Fruit fly (Drosophila melanogaster) whole organism, larva: Measurements from ENCODE around the gene Edem1.

ENCODE experiments used
- noc ChIP-seq: fragments of 200-800 bp; sonication (Bioruptor generic); optimal IDR thresholded peaks from 3 replicates; lab custom pipeline; 2019; ENCODE audit warnings: missing biosample characterization, mild to moderate bottlenecking, missing genetic modification characterization, moderate library complexity

Gene Edem1

dm6 chrX:1908757-1909156 lies at the start of gene Edem1, which contains the start of gene Rbcn-3B:
TSS of gene Edem1 (minus strand) at chrX:1908827.
TSS of gene Rbcn-3B (plus strand) at chrX:1908920.
- TF ChIP-seq noc (tag; lab: Kevin White, UChicago): no peak

- TF ChIP-seq noc (tag; lab: Kevin White, UChicago): no peak
Observed at dm6 chrX:1952898-1953297, 44.3 kb upstream of the Edem1 start.

dm6 chrX:1951391-1952066 lies 42.9 kb upstream of the Edem1 start:
- peak; percentile 90 for TF ChIP-seq noc (tag; lab: Kevin White, UChicago)

dm6 chrX:1950311-1950710 lies 41.7 kb upstream of the Edem1 start:
- TF ChIP-seq noc (tag; lab: Kevin White, UChicago): peak; percentile 35

- no peak for TF ChIP-seq noc (tag; lab: Kevin White, UChicago)
Observed at dm6 chrX:1949598-1949997, 41.0 kb upstream of the Edem1 start.

- peak; percentile 98 for TF ChIP-seq noc (tag; lab: Kevin White, UChicago)
Observed at dm6 chrX:1948508-1949065, 40.0 kb upstream of the Edem1 start.

dm6 chrX:1947900-1948374 lies 39.3 kb upstream of the Edem1 start:
- TF ChIP-seq noc (tag; lab: Kevin White, UChicago): no peak

- TF ChIP-seq noc (tag; lab: Kevin White, UChicago): peak; percentile 89
Observed at dm6 chrX:1947178-1947872, 38.7 kb upstream of the Edem1 start.

dm6 chrX:1945241-1945640 lies 36.6 kb upstream of the Edem1 start:
- TF ChIP-seq noc (tag; lab: Kevin White, UChicago): no peak

- TF ChIP-seq noc (tag; lab: Kevin White, UChicago): no peak
Observed at dm6 chrX:1944245-1945114, 35.9 kb upstream of the Edem1 start.

- peak; percentile 91 for TF ChIP-seq noc (tag; lab: Kevin White, UChicago)
Observed at dm6 chrX:1943337-1944244, 35.0 kb upstream of the Edem1 start.

dm6 chrX:1941669-1942092 lies 33.1 kb upstream of the Edem1 start, which contains the start of gene Hr4:
TSS of gene Hr4 (plus strand) at chrX:1941940.
- TF ChIP-seq noc (tag; lab: Kevin White, UChicago): no peak

- TF ChIP-seq noc (tag; lab: Kevin White, UChicago): peak; percentile 79
Observed at dm6 chrX:1940020-1940419, 31.4 kb upstream of the Edem1 start, which contains the start of the genes CG3857 and CG3587. TSS of gene CG3857 (minus strand) at chrX:1940040. TSS of gene CG3587 (plus strand) at chrX:1940307.
